Fruit fly (Drosophila melanogaster) whole organism, embryonic: Measurements from ENCODE around the gene Nadsyn.

Experiments used
- Deaf1 ChIP-seq: fragments of 200-800 bp; optimal IDR thresholded peaks from 3 replicates; lab custom pipeline; 2019; ENCODE audit warnings: missing biosample characterization, mild to moderate bottlenecking, missing genetic modification characterization, moderate library complexity
- tna ChIP-seq: fragments of 200-800 bp; sonication (Bioruptor generic); IDR thresholded peaks from 2 replicates; pipeline ENCODE4 v1.3.6; 2022; ENCODE audit warnings: missing biosample characterization, missing genetic modification characterization; ENCODE audit not compliant: partially characterized antibody

DNA sequence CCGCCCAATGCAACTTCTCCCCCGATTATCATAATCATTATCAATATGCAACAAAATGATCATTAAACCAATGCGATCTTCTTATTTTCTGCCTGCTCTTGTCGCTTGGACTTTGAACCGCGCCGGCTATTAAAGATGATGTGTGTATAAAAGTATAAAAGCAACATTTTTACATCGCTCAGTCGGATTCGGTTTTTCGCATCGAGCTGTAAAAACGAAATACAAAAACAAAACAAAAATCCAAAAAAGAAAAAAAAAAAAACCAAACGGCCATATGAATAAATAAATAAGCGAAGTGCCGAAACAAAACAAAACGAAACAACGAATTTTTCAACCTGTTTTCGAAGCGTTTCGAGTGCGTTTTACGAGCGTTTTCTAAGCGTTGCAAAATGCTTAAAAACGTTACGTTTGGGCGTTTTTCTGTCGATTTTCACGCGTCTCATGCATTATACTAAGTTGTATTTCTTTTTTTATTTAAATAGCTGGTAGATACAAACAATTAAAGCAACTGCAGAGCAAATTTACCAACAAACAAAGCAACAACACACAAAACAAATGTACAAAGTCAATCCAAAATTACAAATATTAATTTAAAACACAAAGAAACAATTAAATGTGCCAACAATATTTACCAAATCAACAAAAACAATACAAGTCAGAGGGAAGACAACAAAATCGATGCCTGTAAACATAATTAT is 73.2 kb downstream of the Nadsyn start:
- TF ChIP-seq Deaf1 (tag; lab: Kevin White, UChicago), result no peak
- TF ChIP-seq tna (GFP tag; lab: Robert Waterston, UW), result no peak
